Worm (Caenorhabditis elegans) whole organism, young adult: ENCODE measurements around the gene C06E2.1.

Experiments used
- B0019.2 ChIP-seq: fragments of 200-800 bp; sonication (Bioruptor generic); conservative IDR thresholded peaks from 2 replicates; pipeline ENCODE4 v1.3.6; 2022; ENCODE audit warnings: missing genetic modification reagents, missing genetic modification characterization, missing compliant biosample characterization
- D2030.7 ChIP-seq: fragments of 200-800 bp; sonication (Bioruptor generic); IDR thresholded peaks from 2 replicates; pipeline ENCODE4 v1.3.6; 2022; ENCODE audit warnings: missing genetic modification reagents, missing genetic modification characterization, missing compliant biosample characterization
- F49E8.2 ChIP-seq: sonication (generic microtip); optimal IDR thresholded peaks from 3 replicates; lab custom pipeline; 2017; ENCODE audit warnings: missing genetic modification characterization, mild to moderate bottlenecking, missing compliant biosample characterization, antibody characterized with exemption, moderate library complexity; ENCODE audit not compliant: insufficient read depth
- F52B5.7 ChIP-seq: sonication (generic microtip); optimal IDR thresholded peaks from 2 replicates; lab custom pipeline; 2016; ENCODE audit warnings: mild to moderate bottlenecking, missing genetic modification characterization, missing compliant biosample characterization
- F55B11.4 ChIP-seq: sonication (generic microtip); optimal IDR thresholded peaks from 2 replicates; lab custom pipeline; 2016; ENCODE audit warnings: missing compliant biosample characterization, missing genetic modification characterization, borderline replicate concordance; ENCODE audit not compliant: insufficient read depth
- T26A5.8 ChIP-seq: sonication (generic microtip); optimal IDR thresholded peaks from 2 replicates; lab custom pipeline; 2016; ENCODE audit warnings: missing genetic modification characterization, missing compliant biosample characterization
- Y56A3A.18 ChIP-seq: fragments of 200-800 bp; sonication (Bioruptor generic); IDR thresholded peaks from 2 replicates; pipeline ENCODE4 v1.3.6; 2022; ENCODE audit warnings: missing genetic modification reagents, missing genetic modification characterization, missing compliant biosample characterization
- aptf-2 ChIP-seq: fragments of 200-800 bp; sonication (Bioruptor generic); conservative IDR thresholded peaks from 2 replicates; pipeline ENCODE4 v1.3.6; 2022; ENCODE audit warnings: missing genetic modification reagents, missing genetic modification characterization, missing compliant biosample characterization
- aptf-3 ChIP-seq: fragments of 200-800 bp; sonication (Bioruptor generic); IDR thresholded peaks from 2 replicates; pipeline ENCODE4 v1.3.6; 2022; ENCODE audit warnings: missing genetic modification characterization, missing compliant biosample characterization
- atf-7 ChIP-seq: sonication (generic microtip); optimal IDR thresholded peaks from 2 replicates; lab custom pipeline; 2017; ENCODE audit warnings: mild to moderate bottlenecking, missing genetic modification characterization, missing compliant biosample characterization
- athp-1 ChIP-seq: sonication (generic microtip); optimal IDR thresholded peaks from 2 replicates; lab custom pipeline; 2017; ENCODE audit warnings: mild to moderate bottlenecking, missing genetic modification characterization, missing compliant biosample characterization
- attf-3 ChIP-seq: fragments of 200-800 bp; sonication (Bioruptor generic); conservative IDR thresholded peaks from 2 replicates; pipeline ENCODE4 v1.3.6; 2022; ENCODE audit warnings: missing genetic modification reagents, missing genetic modification characterization, missing compliant biosample characterization
- attf-5 ChIP-seq: fragments of 200-800 bp; sonication (Bioruptor generic); optimal IDR thresholded peaks from 2 replicates; lab custom pipeline; 2018; ENCODE audit warnings: mild to moderate bottlenecking, missing genetic modification characterization, missing compliant biosample characterization
- attf-6 ChIP-seq: fragments of 200-800 bp; sonication (Bioruptor generic); IDR thresholded peaks from 2 replicates; pipeline ENCODE4 v1.3.6; 2022; ENCODE audit warnings: missing genetic modification reagents, missing genetic modification characterization, missing compliant biosample characterization
- bed-1 ChIP-seq: fragments of 200-800 bp; sonication (Bioruptor generic); IDR thresholded peaks from 2 replicates; pipeline ENCODE4 v1.3.6; 2022; ENCODE audit warnings: missing genetic modification reagents, missing genetic modification characterization, missing compliant biosample characterization
- cebp-2 ChIP-seq: fragments of 200-800 bp; sonication (Bioruptor generic); IDR thresholded peaks from 2 replicates; pipeline ENCODE4 v1.3.6; 2022; ENCODE audit warnings: missing genetic modification characterization, missing compliant biosample characterization
- ceh-100 ChIP-seq: fragments of 200-800 bp; sonication (Bioruptor generic); IDR thresholded peaks from 2 replicates; pipeline ENCODE4 v1.3.6; 2022; ENCODE audit warnings: missing genetic modification reagents, missing genetic modification characterization, missing compliant biosample characterization
- ceh-91 ChIP-seq: fragments of 200-800 bp; sonication (Bioruptor generic); IDR thresholded peaks from 2 replicates; pipeline ENCODE4 v1.3.6; 2022; ENCODE audit warnings: missing genetic modification reagents, missing genetic modification characterization, missing compliant biosample characterization
- die-1 ChIP-seq: sonication (generic microtip); optimal IDR thresholded peaks from 2 replicates; lab custom pipeline; 2016; ENCODE audit warnings: missing genotype, mild to moderate bottlenecking, missing genetic modification characterization, missing compliant biosample characterization
- dox-1 ChIP-seq: fragments of 200-800 bp; sonication (Bioruptor generic); IDR thresholded peaks from 2 replicates; pipeline ENCODE4 v1.3.6; 2022; ENCODE audit warnings: missing genetic modification reagents, missing genetic modification characterization, missing compliant biosample characterization
- egl-44 ChIP-seq: fragments of 200-800 bp; sonication (Bioruptor generic); IDR thresholded peaks from 2 replicates; pipeline ENCODE4 v1.3.6; 2022; ENCODE audit warnings: missing genetic modification reagents, missing genetic modification characterization, missing compliant biosample characterization
- egrh-3 ChIP-seq: fragments of 200-800 bp; sonication (Bioruptor generic); IDR thresholded peaks from 2 replicates; pipeline ENCODE4 v1.3.6; 2022; ENCODE audit warnings: missing genetic modification reagents, missing genetic modification characterization, missing compliant biosample characterization
- ets-4 ChIP-seq: fragments of 200-800 bp; sonication (Bioruptor generic); optimal IDR thresholded peaks from 2 replicates; lab custom pipeline; 2018; ENCODE audit warnings: mild to moderate bottlenecking, missing genetic modification characterization, missing compliant biosample characterization
- gei-17 ChIP-seq: fragments of 200-800 bp; sonication (Bioruptor generic); optimal IDR thresholded peaks from 2 replicates; lab custom pipeline; 2018; ENCODE audit warnings: mild to moderate bottlenecking, missing genetic modification characterization, missing compliant biosample characterization
- hlh-26 ChIP-seq: fragments of 200-800 bp; sonication (Bioruptor generic); conservative IDR thresholded peaks from 2 replicates; pipeline ENCODE4 v1.3.6; 2022; ENCODE audit warnings: missing genetic modification reagents, missing genetic modification characterization, missing compliant biosample characterization
- hmg-1.2 ChIP-seq: fragments of 200-800 bp; sonication (Bioruptor generic); IDR thresholded peaks from 2 replicates; pipeline ENCODE4 v1.3.6; 2022; ENCODE audit warnings: missing genetic modification reagents, missing genetic modification characterization, missing compliant biosample characterization
- hmg-20 ChIP-seq: fragments of 200-800 bp; sonication (Bioruptor generic); IDR thresholded peaks from 2 replicates; pipeline ENCODE4 v1.3.6; 2022; ENCODE audit warnings: missing genetic modification reagents, missing genetic modification characterization, missing compliant biosample characterization
- hrde-1 ChIP-seq: sonication (generic microtip); optimal IDR thresholded peaks from 2 replicates; lab custom pipeline; 2016; ENCODE audit warnings: missing genetic modification characterization, mild to moderate bottlenecking, missing compliant biosample characterization, moderate library complexity, missing genotype, missing genetic modification reagents, borderline replicate concordance
- let-526 ChIP-seq: fragments of 200-800 bp; sonication (Bioruptor generic); IDR thresholded peaks from 2 replicates; pipeline ENCODE4 v1.3.6; 2022; ENCODE audit warnings: missing genetic modification reagents, missing genetic modification characterization, missing compliant biosample characterization
- let-607 ChIP-seq, 2 experiments: fragments of 200-800 bp in 1 of 2; sonication (Bioruptor generic) in 1 of 2; sonication (generic microtip) in 1 of 2; optimal IDR thresholded peaks; 2 replicates each; lab custom pipeline; 2016 to 2018; ENCODE audit warnings: mild to moderate bottlenecking in 2 of 2, missing compliant biosample characterization in 2 of 2, missing genetic modification characterization in 2 of 2, moderate library complexity in 2 of 2, missing genotype in 1 of 2
- lin-35 ChIP-seq, 3 experiments: fragments of 150-350 bp in 2 of 3; sonication (generic microtip) in 1 of 3; optimal IDR thresholded peaks; 2 replicates each; lab custom pipeline; 2014 to 2018; ENCODE audit warnings: missing biosample characterization in 3 of 3, missing genetic modification characterization in 3 of 3, missing genetic modification reagents in 3 of 3
- madf-6 ChIP-seq: fragments of 200-800 bp; sonication (Bioruptor generic); IDR thresholded peaks from 2 replicates; pipeline ENCODE4 v1.3.6; 2022; ENCODE audit warnings: missing genetic modification reagents, missing genetic modification characterization, missing compliant biosample characterization
- mcd-1 ChIP-seq: fragments of 200-800 bp; sonication (Bioruptor generic); IDR thresholded peaks from 2 replicates; pipeline ENCODE4 v1.3.6; 2022; ENCODE audit warnings: missing genetic modification reagents, missing genetic modification characterization, missing compliant biosample characterization
- mxl-1 ChIP-seq: sonication (generic microtip); optimal IDR thresholded peaks from 2 replicates; lab custom pipeline; 2016; ENCODE audit warnings: missing genetic modification characterization, missing compliant biosample characterization
- nfya-1 ChIP-seq: sonication (generic microtip); optimal IDR thresholded peaks from 2 replicates; lab custom pipeline; 2017; ENCODE audit warnings: antibody characterized with exemption, missing compliant biosample characterization, missing genetic modification characterization, borderline replicate concordance; ENCODE audit not compliant: insufficient read depth
- nhr-179 ChIP-seq: sonication (generic microtip); optimal IDR thresholded peaks from 2 replicates; lab custom pipeline; 2016; ENCODE audit warnings: mild to moderate bottlenecking, missing genetic modification characterization, missing compliant biosample characterization
- pbrm-1 ChIP-seq: fragments of 200-800 bp; sonication (Bioruptor generic); IDR thresholded peaks from 2 replicates; pipeline ENCODE4 v1.3.6; 2022; ENCODE audit warnings: missing genetic modification reagents, missing genetic modification characterization, missing compliant biosample characterization
- repo-1 ChIP-seq: sonication (generic microtip); optimal IDR thresholded peaks from 2 replicates; lab custom pipeline; 2017; ENCODE audit warnings: mild to moderate bottlenecking, missing genetic modification characterization, missing compliant biosample characterization
- sptf-2 ChIP-seq: fragments of 200-800 bp; sonication (Bioruptor generic); optimal IDR thresholded peaks from 2 replicates; lab custom pipeline; 2018; ENCODE audit warnings: mild to moderate bottlenecking, missing genetic modification characterization, missing compliant biosample characterization
- tbp1 ChIP-seq: fragments of 200-800 bp; sonication (Bioruptor generic); optimal IDR thresholded peaks from 2 replicates; lab custom pipeline; 2018; ENCODE audit warnings: mild to moderate bottlenecking, missing genetic modification characterization, missing compliant biosample characterization
- unc-62 ChIP-seq: fragments of 150-350 bp; optimal IDR thresholded peaks from 2 replicates; lab custom pipeline; 2014; ENCODE audit warnings: missing biosample characterization, missing genetic modification reagents, missing genetic modification characterization

The C06E2.1 gene

DNA sequence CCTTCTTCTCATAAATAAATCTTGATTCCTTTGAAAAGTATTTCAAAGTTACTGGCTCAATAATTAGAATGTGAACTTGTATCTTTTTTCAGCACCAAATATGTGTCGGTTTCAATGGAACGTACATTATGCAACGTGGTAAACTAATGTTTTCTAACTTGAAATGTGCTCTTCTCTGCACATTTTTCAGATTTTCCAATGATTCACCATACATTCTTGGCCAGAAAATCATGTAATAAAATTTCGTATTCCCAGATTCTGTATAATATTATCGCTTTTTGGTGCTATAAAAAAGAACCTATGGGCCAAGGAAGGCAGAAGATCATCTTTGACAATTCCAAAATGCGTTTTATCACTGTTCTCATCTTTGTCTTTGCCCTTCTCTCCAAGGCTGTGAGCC, 13.7 kb downstream of the C06E2.1 start, which contains the start of gene C06E2.9:
Gene C06E2.9, plus strand, starts transcription at position 301 of the 400 bp plus-strand sequence.
- TF ChIP-seq lin-35 (GFP tag; optimal IDR thresholded peaks at IDR 0.05; lab: Kevin White, UChicago) (no peak), mcd-1 (GFP tag; lab: Robert Waterston, UW) (no peak), hlh-26 (GFP tag; lab: Robert Waterston, UW) (no peak), T26A5.8 (tag; lab: Kevin White, UChicago) (no peak), nhr-179 (no peak), hrde-1 (tag; lab: Kevin White, UChicago) (no peak), hmg-20 (GFP tag; lab: Robert Waterston, UW) (no peak), cebp-2 (GFP tag; lab: Robert Waterston, UW) (no peak), repo-1 (tag; lab: Kevin White, UChicago) (no peak), mxl-1 (tag; lab: Kevin White, UChicago) (no peak), sptf-2 (GFP tag; lab: Kevin White, UChicago) (no peak), aptf-2 (GFP tag; lab: Robert Waterston, UW) (no peak), gei-17 (GFP tag; lab: Kevin White, UChicago) (no peak), aptf-3 (GFP tag; lab: Robert Waterston, UW) (no peak), hmg-1.2 (no peak)

DNA sequence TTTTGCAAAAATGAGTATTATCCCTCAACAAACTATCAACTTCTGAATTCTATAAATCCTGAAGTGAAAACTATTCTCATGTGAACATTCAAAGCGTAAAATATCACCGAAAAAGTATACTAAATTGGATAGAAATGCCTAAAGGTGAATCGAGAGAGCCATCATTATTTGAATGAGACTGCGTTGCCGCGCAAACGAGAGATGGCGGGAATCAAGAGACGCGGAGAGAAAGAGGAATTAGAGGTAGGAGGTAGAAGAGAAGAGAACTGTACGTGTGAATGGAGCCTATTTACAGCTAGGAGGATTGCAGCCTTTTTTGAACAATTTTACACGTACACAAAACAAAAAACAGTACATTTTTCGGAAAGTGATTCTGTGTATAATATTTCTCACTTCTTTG, 15.1 kb downstream of the C06E2.1 start:
- no peak for TF ChIP-seq D2030.7 (GFP tag; lab: Robert Waterston, UW)
- no peak for TF ChIP-seq let-526 (GFP tag; lab: Robert Waterston, UW)
- TF ChIP-seq F52B5.7 (tag; lab: Kevin White, UChicago), result no peak
- TF ChIP-seq nfya-1 (tag; lab: Kevin White, UChicago), result no peak
- no peak for TF ChIP-seq ceh-91 (GFP tag; lab: Robert Waterston, UW)
- TF ChIP-seq sptf-2 (GFP tag; lab: Kevin White, UChicago), result no peak
- no peak for TF ChIP-seq athp-1
- TF ChIP-seq Y56A3A.18 (GFP tag; lab: Robert Waterston, UW), result no peak
- TF ChIP-seq unc-62 (GFP tag; lab: Kevin White, UChicago), result no peak
- no peak for TF ChIP-seq mcd-1 (GFP tag; lab: Robert Waterston, UW)
- TF ChIP-seq B0019.2 (GFP tag; lab: Robert Waterston, UW), result no peak
- TF ChIP-seq pbrm-1, result no peak
- no peak for TF ChIP-seq attf-3 (GFP tag; lab: Robert Waterston, UW)
- TF ChIP-seq ceh-100 (GFP tag; lab: Robert Waterston, UW), result no peak
- TF ChIP-seq dox-1 (GFP tag; lab: Robert Waterston, UW), result no peak
- no peak for TF ChIP-seq egl-44 (GFP tag; lab: Robert Waterston, UW)
- TF ChIP-seq, all 124 proteins: peak for 0

DNA sequence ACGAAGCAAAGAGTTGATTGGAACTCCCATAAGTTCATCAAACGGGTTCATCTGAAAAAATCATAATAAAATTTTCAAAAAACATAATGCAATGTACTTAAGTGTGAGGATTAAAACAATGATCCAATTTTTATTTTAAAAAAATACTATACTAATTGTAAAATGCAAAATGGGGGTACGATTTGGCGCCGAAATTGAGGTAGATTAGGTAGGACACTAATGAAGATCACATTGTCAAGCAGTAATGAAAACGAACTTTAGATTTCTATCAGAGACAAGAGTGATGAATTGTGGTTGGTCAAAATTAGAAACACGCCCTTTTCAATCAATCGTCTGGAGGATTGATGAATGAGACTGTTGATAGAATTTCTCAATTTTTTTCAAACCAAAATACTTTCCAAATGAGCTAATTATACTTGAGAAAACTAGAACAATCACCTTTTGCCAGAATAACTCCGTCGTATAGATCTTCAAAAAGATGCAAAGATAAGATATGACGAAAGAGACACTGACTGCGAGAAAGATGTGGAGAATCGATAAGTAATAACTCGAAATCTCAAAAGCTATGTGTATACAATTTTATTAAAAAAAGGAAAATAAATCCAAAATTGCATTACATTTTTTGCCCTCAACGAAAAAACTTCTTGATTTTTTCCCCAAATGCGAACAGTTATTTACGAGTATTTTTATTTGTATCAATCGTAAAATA, 16.6 kb downstream of the C06E2.1 start, which contains the start of gene C06E2.5:
Gene C06E2.5, minus strand, starts transcription at position 51 of the 709 bp plus-strand sequence.
- TF ChIP-seq F55B11.4 (tag; lab: Kevin White, UChicago) (no peak), madf-6 (no peak), tbp1 (GFP tag; lab: Kevin White, UChicago) (no peak), attf-5 (no peak)

DNA sequence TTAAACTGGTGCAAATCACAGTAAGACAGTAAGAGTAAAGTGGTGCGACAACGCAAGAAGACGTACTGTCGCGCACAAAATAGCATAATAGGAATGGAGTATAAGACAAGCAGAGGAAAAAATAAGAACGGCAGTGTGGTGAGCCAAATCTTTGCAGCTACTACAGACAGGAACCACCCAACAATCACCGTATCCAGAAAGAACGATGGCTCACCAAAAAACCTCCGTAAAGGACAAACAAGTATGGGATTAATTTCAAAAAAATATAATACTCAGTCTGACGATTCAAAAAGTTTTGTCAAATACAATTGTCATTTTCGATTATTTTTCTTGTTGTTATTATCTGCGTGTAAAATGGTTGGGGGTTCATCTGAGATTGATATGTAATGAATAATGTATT, 20.2 kb downstream of the C06E2.1 start:
- TF ChIP-seq attf-6 (GFP tag; lab: Robert Waterston, UW) (no peak), egl-44 (GFP tag; lab: Robert Waterston, UW) (no peak), egrh-3 (GFP tag; lab: Robert Waterston, UW) (no peak), sptf-2 (GFP tag; lab: Kevin White, UChicago) (no peak), let-607 (tag; optimal IDR thresholded peaks at IDR 0.05; lab: Kevin White, UChicago) (no peak), F49E8.2 (tag; lab: Kevin White, UChicago) (no peak), ets-4 (GFP tag; lab: Kevin White, UChicago) (no peak), die-1 (tag; lab: Kevin White, UChicago) (no peak), atf-7 (tag; lab: Kevin White, UChicago) (no peak), bed-1 (no peak)
